Worm (Caenorhabditis elegans) whole organism, L4/young adult: ENCODE results near the gene C49A9.5.

ENCODE experiments used
- W03F9.2 ChIP-seq: fragments of 150-350 bp; optimal IDR thresholded peaks from 2 replicates; lab custom pipeline; 2014; ENCODE audit warnings: missing biosample characterization, missing genetic modification characterization
- dao-5 ChIP-seq: sonication (generic microtip); optimal IDR thresholded peaks from 2 replicates; lab custom pipeline; 2016; ENCODE audit warnings: missing genotype, missing genetic modification characterization, moderate library complexity, missing compliant biosample characterization
- him-1 ChIP-seq: sonication (generic microtip); optimal IDR thresholded peaks from 2 replicates; lab custom pipeline; 2016; ENCODE audit warnings: missing genotype, missing genetic modification reagents, missing genetic modification characterization, missing compliant biosample characterization

DNA sequence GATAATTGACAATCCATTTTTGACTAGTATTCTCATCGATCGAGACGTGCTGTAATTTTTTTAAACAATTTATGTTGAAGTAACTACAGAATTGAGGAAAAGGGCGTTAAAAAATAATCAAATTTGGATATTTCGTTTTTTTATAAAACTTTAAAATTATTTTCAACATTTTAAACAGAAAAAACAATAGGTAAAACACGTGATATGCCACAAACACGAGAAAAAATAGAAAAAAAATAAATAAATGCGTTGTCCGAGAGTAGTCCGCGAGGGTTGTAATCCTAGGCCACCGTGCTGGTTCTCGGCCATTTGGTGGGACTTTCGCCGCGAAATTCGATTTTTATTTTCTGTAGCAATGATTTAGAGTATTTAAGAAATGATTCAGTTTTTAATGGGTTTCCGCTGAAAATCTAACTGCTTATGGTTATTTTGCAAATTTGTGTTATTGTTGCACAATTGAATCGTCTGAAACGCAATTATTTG, 7.1 kb upstream of the C49A9.5 start, which contains the start of gene C49A9.10:
- TF ChIP-seq him-1 (peak; percentile 74), dao-5 (tag; lab: Kevin White, UChicago) (no peak), W03F9.2 (tag; lab: Kevin White, UChicago) (peak; percentile 90)
